Fruit fly (Drosophila melanogaster): Measurements from ENCODE around the gene CG17475.

CG17475 gene

dm6 chr3R:17151376-17152026, 21.3 kb upstream of the CG17475 start, which contains the start of gene CG5292 (continued):
- TF ChIP-seq CG8924 (tag; optimal IDR thresholded peaks at IDR 0.05) (peak; percentile 61), pros (GFP tag; optimal IDR thresholded peaks at IDR 0.05) (no peak), CG12942 (GFP tag; optimal IDR thresholded peaks at IDR 0.05) (peak; percentile 52), D19A (tag; optimal IDR thresholded peaks at IDR 0.05) (no peak), CG3995 (GFP tag; optimal IDR thresholded peaks at IDR 0.05) (peak; percentile 99), CG18476 (GFP tag; optimal IDR thresholded peaks at IDR 0.05) (no peak), sd (tag; optimal IDR thresholded peaks at IDR 0.05) (no peak), Hey (tag; optimal IDR thresholded peaks at IDR 0.05) (no peak), bowl (GFP tag; IDR thresholded peaks at IDR 0.05) (no peak), CG3838 (GFP tag; optimal IDR thresholded peaks at IDR 0.05) (no peak), CG18764 (GFP tag; optimal IDR thresholded peaks at IDR 0.05) (no peak), CG2889 (GFP tag; IDR thresholded peaks at IDR 0.05) (no peak), inv (GFP tag; IDR thresholded peaks at IDR 0.05; ENCODE audit: partially characterized antibody) (peak; percentile 19; the same call in 1 of the 2 replicates), CG12071 (GFP tag; optimal IDR thresholded peaks at IDR 0.05) (no peak), phol (tag; optimal IDR thresholded peaks at IDR 0.05) (peak; percentile 56), CG2129 (GFP tag; IDR thresholded peaks at IDR 0.05; ENCODE audit: partially characterized antibody) (no peak), Elba2 (GFP tag; optimal IDR thresholded peaks at IDR 0.05) (peak; percentile 24), Opbp (GFP tag; IDR thresholded peaks at IDR 0.05; ENCODE audit: partially characterized antibody) (peak; percentile 73), stc (GFP tag; IDR thresholded peaks at IDR 0.05) (peak; percentile 58), Meics (GFP tag; optimal IDR thresholded peaks at IDR 0.05) (peak; percentile 58), pfk (GFP tag; optimal IDR thresholded peaks at IDR 0.05) (no peak), ranshi (GFP tag; IDR thresholded peaks at IDR 0.05) (peak; percentile 51), so (GFP tag; IDR thresholded peaks at IDR 0.05) (peak; percentile 49; the same call in 1 of the 3 replicates), sqz (GFP tag; optimal IDR thresholded peaks at IDR 0.05) (no peak), CG6854 (GFP tag; optimal IDR thresholded peaks at IDR 0.05) (no peak), CG4854 (GFP tag; optimal IDR thresholded peaks at IDR 0.05) (no peak), CG42726 (GFP tag; IDR thresholded peaks at IDR 0.05; ENCODE audit: partially characterized antibody) (peak; percentile 44), CG17328 (GFP tag; IDR thresholded peaks at IDR 0.05) (peak; percentile 58), pnt (GFP tag; optimal IDR thresholded peaks at IDR 0.05) (no peak), CG9437 (GFP tag; optimal IDR thresholded peaks at IDR 0.05) (peak; percentile 8), CG32767 (GFP tag; IDR thresholded peaks at IDR 0.05) (0 out of 2 replicates have a peak, but pooled peaks have one; percentile 19), CHES-1-like (GFP tag; optimal IDR thresholded peaks at IDR 0.05) (no peak), CG14441 (GFP tag; IDR thresholded peaks at IDR 0.05) (peak; percentile 50), Nf-YB (GFP tag; optimal IDR thresholded peaks at IDR 0.05) (no peak), nmo (GFP tag; optimal IDR thresholded peaks at IDR 0.05) (peak; percentile 56), Ets65A (GFP tag) (peak; percentile 94), row (GFP tag; IDR thresholded peaks at IDR 0.05) (peak; percentile 89), CG15601 (tag; optimal IDR thresholded peaks at IDR 0.05) (no peak), dmrt99B (tag; optimal IDR thresholded peaks at IDR 0.05) (no peak), trem (tag; optimal IDR thresholded peaks at IDR 0.05) (peak; percentile 39), gcm (GFP tag; optimal IDR thresholded peaks at IDR 0.05) (no peak), klu (GFP tag; IDR thresholded peaks at IDR 0.05) (no peak), danr (GFP tag; IDR thresholded peaks at IDR 0.05) (no peak), CG1647 (GFP tag; optimal IDR thresholded peaks at IDR 0.05) (peak; percentile 20), da (GFP tag; optimal IDR thresholded peaks at IDR 0.05) (no peak), CG15479 (GFP tag; optimal IDR thresholded peaks at IDR 0.05) (no peak), nerfin-2 (GFP tag; IDR thresholded peaks at IDR 0.05; ENCODE audit: partially characterized antibody) (no peak), Dll (GFP tag; IDR thresholded peaks at IDR 0.05; ENCODE audit: partially characterized antibody) (peak; percentile 59; the same call in 2 of the 4 replicates), bsh (GFP tag; optimal IDR thresholded peaks at IDR 0.05) (no peak)
